Worm (Caenorhabditis elegans): ENCODE results near the gene T11F9.21.
"Not testable (repeated sequence)": the region's sequence is repeated elsewhere in the genome, so short reads cannot be mapped to it uniquely, and the experiment has no call there.

DNA sequence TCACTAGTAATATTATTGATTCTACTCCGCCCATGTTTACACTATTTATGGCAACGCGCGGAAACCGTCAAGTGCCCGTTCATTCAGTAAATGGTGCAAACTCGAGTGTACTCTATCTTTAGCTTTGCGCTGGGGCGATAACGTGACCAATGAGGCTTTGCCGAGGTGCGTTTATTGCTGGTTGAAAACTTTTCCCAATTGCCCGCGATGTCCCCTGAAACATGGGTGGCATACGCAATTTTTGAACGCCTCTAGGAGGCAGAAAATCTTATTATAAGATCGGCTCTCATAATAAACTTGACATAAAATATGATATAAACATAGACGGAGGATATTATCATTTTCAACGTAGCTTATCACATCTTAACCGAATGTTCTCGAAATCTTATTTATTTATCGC lies 14.5 kb upstream of the T11F9.21 start:
- not testable (repeated sequence) for TF ChIP-seq egrh-3 (GFP tag; IDR thresholded peaks at IDR 0.05); pha-4 (tag; optimal IDR thresholded peaks at IDR 0.05); F57C9.4 (tag; optimal IDR thresholded peaks at IDR 0.05)
- TF ChIP-seq snpc-1.1 (tag; optimal IDR thresholded peaks at IDR 0.05; ENCODE audit: insufficient read depth) = peak; percentile 91
